Worm (Caenorhabditis elegans) whole organism, midembryonic: ENCODE measurements around the gene col-167.

Source experiments
- T22C8.4 ChIP-seq: fragments of 200-800 bp; sonication (Bioruptor generic); IDR thresholded peaks from 2 replicates; pipeline ENCODE4 v1.3.6; 2022; ENCODE audit warnings: missing genetic modification characterization, missing compliant biosample characterization
- cog-1 ChIP-seq: sonication (generic microtip); optimal IDR thresholded peaks from 2 replicates; lab custom pipeline; 2016; ENCODE audit warnings: missing genetic modification characterization, missing compliant biosample characterization
- flt-1 ChIP-seq: fragments of 200-800 bp; sonication (Bioruptor generic); IDR thresholded peaks from 2 replicates; pipeline ENCODE4 v1.3.6; 2022; ENCODE audit warnings: missing genetic modification characterization, missing compliant biosample characterization
- klf-2 ChIP-seq: fragments of 200-800 bp; sonication (Bioruptor generic); conservative IDR thresholded peaks from 2 replicates; pipeline ENCODE4 v1.3.6; 2022; ENCODE audit warnings: missing genetic modification reagents, missing genetic modification characterization, missing compliant biosample characterization
- med-1 ChIP-seq: sonication (generic microtip); optimal IDR thresholded peaks from 2 replicates; lab custom pipeline; 2017; ENCODE audit warnings: missing genetic modification characterization, mild to moderate bottlenecking, missing compliant biosample characterization, antibody characterized with exemption, missing genetic modification reagents; ENCODE audit not compliant: insufficient read depth
- ref-1 ChIP-seq: fragments of 200-800 bp; sonication (Bioruptor generic); conservative IDR thresholded peaks from 2 replicates; pipeline ENCODE4 v1.3.6; 2022; ENCODE audit warnings: missing genetic modification reagents, missing genetic modification characterization, missing compliant biosample characterization
- tab-1 ChIP-seq: fragments of 200-800 bp; sonication (Bioruptor generic); IDR thresholded peaks from 2 replicates; pipeline ENCODE4 v1.3.6; 2022; ENCODE audit warnings: missing genetic modification characterization, missing compliant biosample characterization
- ztf-23 ChIP-seq: fragments of 200-800 bp; sonication (Bioruptor generic); IDR thresholded peaks from 2 replicates; pipeline ENCODE4 v1.3.6; 2022; ENCODE audit warnings: missing genetic modification reagents, missing genetic modification characterization, missing compliant biosample characterization
- ztf-29 ChIP-seq: fragments of 200-800 bp; sonication (Bioruptor generic); IDR thresholded peaks from 2 replicates; pipeline ENCODE4 v1.3.6; 2022; ENCODE audit warnings: missing genetic modification reagents, missing genetic modification characterization, missing compliant biosample characterization

The col-167 gene

DNA sequence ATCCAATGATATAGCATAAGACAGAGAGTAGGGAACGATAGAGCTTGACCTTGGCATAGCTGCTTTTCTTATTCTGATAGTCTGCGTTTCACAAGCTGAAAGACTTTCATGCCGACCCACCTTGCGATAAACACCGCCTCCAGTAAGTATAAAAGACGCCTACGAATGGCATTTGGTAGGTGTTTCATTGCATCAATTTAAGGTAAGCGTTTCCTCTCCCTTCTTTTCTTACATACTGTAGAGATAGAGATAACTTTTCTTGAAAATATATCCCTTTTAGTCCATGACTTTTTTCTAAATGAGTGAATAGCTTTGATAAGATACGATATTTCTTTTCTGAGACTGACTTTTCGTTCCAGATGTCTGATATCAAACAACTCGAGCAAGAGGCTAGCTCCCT is at the start of gene col-167:
Gene col-167 (plus strand): TSS at position 360 of the 400 bp plus-strand sequence.
- no peak for TF ChIP-seq ztf-23 (GFP tag; lab: Robert Waterston, UW)
- no peak for TF ChIP-seq klf-2
- TF ChIP-seq ztf-29 (GFP tag; lab: Robert Waterston, UW) = no peak
- no peak for TF ChIP-seq cog-1
- no peak for TF ChIP-seq T22C8.4 (GFP tag; lab: Robert Waterston, UW)
- TF ChIP-seq flt-1 (GFP tag; lab: Robert Waterston, UW) = no peak
- TF ChIP-seq med-1 = no peak
- no peak for TF ChIP-seq tab-1 (GFP tag; lab: Robert Waterston, UW)
- TF ChIP-seq ref-1 (GFP tag; lab: Robert Waterston, UW) = no peak

DNA sequence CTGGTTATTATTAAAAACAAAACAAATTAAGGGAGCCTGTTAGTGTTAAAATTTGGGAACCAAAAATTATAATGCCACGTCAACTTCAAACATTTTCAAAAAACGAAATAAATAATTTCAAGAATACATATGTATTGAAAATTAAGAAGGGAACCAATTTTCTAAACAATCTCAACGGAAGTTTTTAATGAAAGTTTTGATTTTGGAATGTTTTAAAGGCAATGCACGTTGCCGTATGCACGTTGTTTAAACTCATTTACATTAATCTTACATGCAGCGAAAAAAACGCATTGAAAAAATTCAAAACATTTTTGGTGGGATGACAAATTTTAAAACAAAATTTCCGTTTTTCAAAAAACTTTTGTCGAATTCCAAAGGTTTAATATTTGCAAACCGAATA is 49.5 kb upstream of the col-167 start:
- no peak for TF ChIP-seq cog-1
- no peak for TF ChIP-seq ref-1 (GFP tag; lab: Robert Waterston, UW)
- TF ChIP-seq ztf-23 (GFP tag; lab: Robert Waterston, UW) = no peak
- TF ChIP-seq ztf-29 (GFP tag; lab: Robert Waterston, UW) = no peak
- no peak for TF ChIP-seq med-1
- no peak for TF ChIP-seq flt-1 (GFP tag; lab: Robert Waterston, UW)
- no peak for TF ChIP-seq tab-1 (GFP tag; lab: Robert Waterston, UW)
- no peak for TF ChIP-seq T22C8.4 (GFP tag; lab: Robert Waterston, UW)
- TF ChIP-seq klf-2 = no peak

DNA sequence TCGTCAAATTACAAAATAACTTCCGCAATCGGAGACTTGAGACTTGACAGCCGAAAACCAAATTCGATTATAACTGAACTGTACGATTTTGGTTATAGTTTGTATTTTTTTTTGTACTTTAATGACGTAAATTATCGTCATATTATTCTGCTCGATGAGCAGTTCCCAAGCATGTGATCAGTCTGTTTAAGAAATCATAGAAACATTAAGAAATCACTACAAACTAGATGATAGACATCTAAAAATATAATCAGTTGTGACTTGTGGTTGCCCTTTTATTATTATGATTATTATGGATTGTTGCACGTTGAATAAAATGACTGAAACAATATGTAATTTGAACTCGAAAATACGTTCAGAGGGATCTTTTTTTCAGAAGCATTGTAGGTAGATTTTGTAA is 49.0 kb upstream of the col-167 start:
- TF ChIP-seq ztf-23 (GFP tag; lab: Robert Waterston, UW) = no peak
- no peak for TF ChIP-seq cog-1
- no peak for TF ChIP-seq ref-1 (GFP tag; lab: Robert Waterston, UW)
- no peak for TF ChIP-seq tab-1 (GFP tag; lab: Robert Waterston, UW)
- TF ChIP-seq med-1 = no peak
- no peak for TF ChIP-seq flt-1 (GFP tag; lab: Robert Waterston, UW)
- no peak for TF ChIP-seq ztf-29 (GFP tag; lab: Robert Waterston, UW)
- TF ChIP-seq klf-2 = no peak
- no peak for TF ChIP-seq T22C8.4 (GFP tag; lab: Robert Waterston, UW)

DNA sequence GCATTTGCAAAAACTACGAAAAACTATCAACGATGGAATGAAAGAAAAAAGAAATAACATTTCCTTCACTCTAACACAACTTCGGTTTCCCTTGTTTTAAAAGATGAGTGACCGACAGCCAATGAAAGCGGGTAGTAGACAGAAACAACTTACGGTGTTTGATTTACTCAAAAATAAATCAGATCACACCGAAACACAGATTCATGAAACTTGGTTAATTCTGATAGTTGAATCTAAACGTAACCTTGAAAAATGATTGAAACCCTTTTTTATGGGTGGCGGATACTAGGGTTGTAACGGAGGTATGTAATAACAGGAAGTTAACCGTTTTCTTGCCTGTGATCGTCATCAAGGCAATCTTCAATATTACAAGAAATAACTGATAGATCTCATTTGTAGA is 47.9 kb upstream of the col-167 start:
- TF ChIP-seq ztf-29 (GFP tag; lab: Robert Waterston, UW) (no peak), klf-2 (no peak), T22C8.4 (GFP tag; lab: Robert Waterston, UW) (no peak), ref-1 (GFP tag; lab: Robert Waterston, UW) (no peak), cog-1 (no peak)

DNA sequence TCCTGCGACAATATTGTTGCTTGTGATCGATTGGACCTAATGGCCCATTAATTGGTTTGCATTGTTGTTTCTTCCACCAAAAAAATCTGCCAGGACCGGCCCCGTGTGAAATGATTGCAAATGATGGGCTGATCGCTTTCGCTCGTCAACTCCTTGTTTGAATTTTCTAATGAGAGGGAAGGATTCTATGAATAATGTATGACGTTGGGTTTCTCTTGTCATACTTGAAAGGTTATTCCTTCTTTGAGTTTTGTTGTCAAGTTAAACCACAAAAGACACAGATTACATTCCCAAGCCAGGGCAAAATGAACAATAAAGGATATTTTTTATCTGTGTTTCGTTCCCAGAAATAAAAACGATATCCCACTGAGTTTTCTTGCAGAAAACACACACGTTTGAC is 46.6 kb upstream of the col-167 start:
- TF ChIP-seq ztf-23 (GFP tag; lab: Robert Waterston, UW) (no peak), ref-1 (GFP tag; lab: Robert Waterston, UW) (no peak), flt-1 (GFP tag; lab: Robert Waterston, UW) (no peak), ztf-29 (GFP tag; lab: Robert Waterston, UW) (no peak), tab-1 (GFP tag; lab: Robert Waterston, UW) (no peak), cog-1 (no peak), T22C8.4 (GFP tag; lab: Robert Waterston, UW) (no peak), med-1 (no peak), klf-2 (no peak)

DNA sequence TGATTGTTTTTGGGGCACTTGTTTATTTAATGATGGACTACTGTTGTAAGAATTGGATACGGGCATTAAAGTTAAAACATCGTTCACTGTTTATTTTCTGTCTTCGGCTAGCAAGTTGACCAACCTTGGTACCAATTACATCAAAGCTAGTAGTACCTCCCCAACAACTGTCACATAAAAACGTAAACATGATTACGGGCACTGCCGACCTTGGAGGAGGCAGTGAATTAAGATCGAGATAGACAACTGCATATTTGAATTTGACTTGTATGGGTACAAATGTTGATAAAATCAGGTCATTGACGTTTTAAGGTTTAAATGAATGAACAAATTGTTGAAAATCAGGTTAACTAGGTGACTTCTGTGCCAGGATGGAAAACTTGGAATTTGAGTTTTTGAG is 46.0 kb upstream of the col-167 start:
- TF ChIP-seq tab-1 (GFP tag; lab: Robert Waterston, UW) (no peak), T22C8.4 (GFP tag; lab: Robert Waterston, UW) (no peak), klf-2 (no peak), med-1 (no peak), ref-1 (GFP tag; lab: Robert Waterston, UW) (no peak), cog-1 (no peak), ztf-23 (GFP tag; lab: Robert Waterston, UW) (no peak), flt-1 (GFP tag; lab: Robert Waterston, UW) (no peak), ztf-29 (GFP tag; lab: Robert Waterston, UW) (no peak)

DNA sequence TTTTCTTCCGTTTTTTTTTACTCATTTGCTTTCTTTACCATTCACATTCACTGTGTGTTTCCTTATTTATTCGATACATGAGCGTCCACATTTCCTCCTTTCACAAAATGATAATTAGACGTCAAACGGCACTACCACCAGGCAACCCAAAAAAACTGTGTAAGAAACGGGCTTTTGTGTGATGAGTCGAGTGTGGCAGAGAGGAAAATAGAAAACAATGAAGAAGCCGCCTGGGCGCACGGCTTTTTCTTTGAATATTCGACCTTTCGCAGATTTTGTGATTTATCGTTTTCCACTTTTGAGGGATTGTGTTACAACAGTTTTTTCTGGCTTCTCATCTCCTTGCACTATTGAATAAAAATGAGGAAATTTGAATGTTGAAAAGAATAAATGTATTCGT is 45.0 kb upstream of the col-167 start:
- TF ChIP-seq T22C8.4 (GFP tag; lab: Robert Waterston, UW) = no peak
- TF ChIP-seq ztf-29 (GFP tag; lab: Robert Waterston, UW) = no peak
- TF ChIP-seq flt-1 (GFP tag; lab: Robert Waterston, UW) = no peak
- TF ChIP-seq tab-1 (GFP tag; lab: Robert Waterston, UW) = no peak
- no peak for TF ChIP-seq ref-1 (GFP tag; lab: Robert Waterston, UW)
- TF ChIP-seq cog-1 = no peak
- no peak for TF ChIP-seq ztf-23 (GFP tag; lab: Robert Waterston, UW)
- TF ChIP-seq med-1 = no peak
- TF ChIP-seq klf-2 = no peak

DNA sequence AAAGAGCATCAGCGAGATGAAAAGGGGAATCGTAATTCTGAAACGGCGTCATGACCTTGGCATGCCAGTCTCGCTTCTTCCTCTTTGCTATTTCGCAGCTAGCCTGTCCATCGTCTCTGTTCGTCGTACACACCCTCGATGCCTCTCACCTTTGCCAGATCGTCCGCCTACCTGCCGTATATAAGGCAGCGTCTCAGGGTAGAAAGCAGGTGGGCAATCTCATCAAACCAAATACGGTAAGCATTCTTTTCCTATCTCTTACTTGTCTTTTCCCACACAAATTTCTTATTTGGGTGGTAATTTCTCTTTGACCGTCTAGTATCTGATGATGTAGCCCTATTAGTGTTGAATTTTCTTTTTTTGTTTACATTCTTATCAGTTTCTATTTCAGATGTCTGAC is 43.7 kb upstream of the col-167 start, which contains the start of gene col-166:
Gene col-166 (plus strand): TSS at position 392 of the 400 bp plus-strand sequence.
- TF ChIP-seq tab-1 (GFP tag; lab: Robert Waterston, UW) = no peak
- TF ChIP-seq cog-1 = no peak
- TF ChIP-seq T22C8.4 (GFP tag; lab: Robert Waterston, UW) = no peak
- no peak for TF ChIP-seq ref-1 (GFP tag; lab: Robert Waterston, UW)
- no peak for TF ChIP-seq med-1
- no peak for TF ChIP-seq ztf-29 (GFP tag; lab: Robert Waterston, UW)
- TF ChIP-seq ztf-23 (GFP tag; lab: Robert Waterston, UW) = no peak
- no peak for TF ChIP-seq klf-2
- TF ChIP-seq flt-1 (GFP tag; lab: Robert Waterston, UW) = no peak

DNA sequence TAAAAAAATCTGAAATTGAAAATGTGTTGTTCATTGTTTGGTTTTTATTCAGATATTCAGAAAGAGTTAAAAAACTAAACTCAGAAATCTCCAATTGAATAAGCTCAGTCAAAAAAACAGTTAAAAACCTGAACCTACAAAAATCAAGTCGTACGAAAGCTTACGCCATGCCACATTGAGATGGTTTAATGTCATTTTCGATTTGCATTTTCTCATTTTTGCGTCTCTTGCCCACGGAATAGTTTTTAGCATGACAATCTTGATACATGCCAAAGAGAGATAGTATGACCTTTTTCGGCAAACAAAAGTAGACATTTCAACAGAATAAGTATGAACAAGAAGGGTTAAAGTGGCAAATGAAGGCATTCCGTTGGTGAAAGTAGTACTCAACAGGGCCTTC is 42.3 kb upstream of the col-167 start:
- TF ChIP-seq ref-1 (GFP tag; lab: Robert Waterston, UW) = no peak
- TF ChIP-seq T22C8.4 (GFP tag; lab: Robert Waterston, UW) = no peak
- no peak for TF ChIP-seq ztf-29 (GFP tag; lab: Robert Waterston, UW)
- no peak for TF ChIP-seq cog-1
- TF ChIP-seq klf-2 = no peak
- TF ChIP-seq ztf-23 (GFP tag; lab: Robert Waterston, UW) = no peak
- TF ChIP-seq flt-1 (GFP tag; lab: Robert Waterston, UW) = no peak
- no peak for TF ChIP-seq tab-1 (GFP tag; lab: Robert Waterston, UW)
- TF ChIP-seq med-1 = no peak

DNA sequence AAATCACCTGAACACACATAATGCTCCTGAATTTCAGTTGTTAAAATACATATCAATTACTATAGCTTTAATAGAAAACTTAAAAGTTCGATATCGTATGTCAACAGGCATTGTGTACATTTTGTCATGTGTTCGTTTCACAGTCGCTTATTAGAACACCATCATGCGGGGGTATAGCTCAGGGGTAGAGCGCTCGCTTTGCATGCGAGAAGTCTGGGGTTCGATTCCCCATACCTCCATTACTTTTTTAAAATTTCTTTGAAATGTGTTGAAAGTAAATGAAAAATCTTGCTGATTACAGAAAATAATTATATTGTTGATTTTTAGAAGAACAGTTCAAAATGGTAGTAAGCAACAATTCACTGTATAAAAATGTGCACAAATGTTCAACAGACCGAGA is 37.1 kb upstream of the col-167 start:
- TF ChIP-seq ref-1 (GFP tag; lab: Robert Waterston, UW) = peak; percentile 33; the same call in 1 of the 2 replicates
- peak; percentile 88 for TF ChIP-seq flt-1 (GFP tag; lab: Robert Waterston, UW)
- 0 out of 2 replicates have a peak, but pooled peaks have one; percentile 61 for TF ChIP-seq ztf-29 (GFP tag; lab: Robert Waterston, UW)
- TF ChIP-seq cog-1 = no peak
- no peak for TF ChIP-seq med-1
- peak; percentile 53; the same call in 1 of the 2 replicates for TF ChIP-seq T22C8.4 (GFP tag; lab: Robert Waterston, UW)
- 0 out of 2 replicates have a peak, but pooled peaks have one; percentile 42 for TF ChIP-seq ztf-23 (GFP tag; lab: Robert Waterston, UW)
- TF ChIP-seq klf-2 = peak; percentile 65; the same call in 1 of the 2 replicates
- peak; percentile 79; the same call in 1 of the 2 replicates for TF ChIP-seq tab-1 (GFP tag; lab: Robert Waterston, UW)
